Worm (Caenorhabditis elegans): ENCODE results near the gene srx-47.

DNA sequence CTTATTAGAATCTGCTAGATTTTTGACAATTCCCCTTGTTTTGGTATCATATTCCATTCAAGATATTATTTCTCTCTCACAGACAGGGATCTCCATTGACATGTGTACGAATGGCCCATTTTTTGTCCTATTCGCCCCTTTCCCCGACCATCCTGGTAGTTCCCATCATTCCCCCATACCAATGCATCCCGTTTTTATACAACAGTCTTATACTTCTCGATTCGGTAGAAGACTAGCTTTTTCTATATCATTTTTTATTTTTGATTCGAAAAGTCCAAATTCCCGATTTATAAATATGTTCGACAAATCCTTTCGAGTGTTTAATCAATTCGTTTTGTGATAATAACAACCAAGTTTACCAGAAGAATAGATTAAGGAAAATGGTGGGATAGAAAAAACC, 22.9 kb upstream of the srx-47 start:
- no peak for TF ChIP-seq attf-3 (GFP tag; conservative IDR thresholded peaks at IDR 0.05)
- no peak; the same call in 1 of the 2 replicates for TF ChIP-seq hsf-1 (GFP tag; IDR thresholded peaks at IDR 0.05)
- no peak for TF ChIP-seq F55B11.4 (tag; optimal IDR thresholded peaks at IDR 0.05; ENCODE audit: borderline replicate concordance, insufficient read depth)
- TF ChIP-seq fkh-3 (tag; optimal IDR thresholded peaks at IDR 0.05), result no peak
- no peak for TF ChIP-seq ama-1 (optimal IDR thresholded peaks at IDR 0.05)
- peak in 1 of 2 experiments; percentile 4 for TF ChIP-seq ama-1 (GFP tag; optimal IDR thresholded peaks at IDR 0.05)
- no peak for TF ChIP-seq T26A5.8 (tag; optimal IDR thresholded peaks at IDR 0.05)
- no peak for TF ChIP-seq ztf-18 (tag; optimal IDR thresholded peaks at IDR 0.05)
- TF ChIP-seq cebp-1 (GFP tag; IDR thresholded peaks at IDR 0.05), result peak; percentile 49; the same call in 1 of the 2 replicates
- TF ChIP-seq cebp-1 (tag; optimal IDR thresholded peaks at IDR 0.05), result peak; percentile 43
- TF ChIP-seq somi-1 (GFP tag; optimal IDR thresholded peaks at IDR 0.05), result no peak
- no peak for TF ChIP-seq Y67H2A.10 (GFP tag; conservative IDR thresholded peaks at IDR 0.05)
- no peak for TF ChIP-seq snpc-1.1 (tag; optimal IDR thresholded peaks at IDR 0.05; ENCODE audit: insufficient read depth)
- no peak for TF ChIP-seq unc-130 (GFP tag; optimal IDR thresholded peaks at IDR 0.05)
- no peak for TF ChIP-seq sptf-2 (GFP tag; optimal IDR thresholded peaks at IDR 0.05)
- no peak for TF ChIP-seq unc-62 (GFP tag; optimal IDR thresholded peaks at IDR 0.05)

Measured in whole organism, young adult.